Fruit fly (Drosophila melanogaster) whole organism, prepupa: ENCODE data around the gene p38b.

Experiments used
- CG10631 ChIP-seq: fragments of 200-800 bp; sonication (Bioruptor generic); optimal IDR thresholded peaks from 2 replicates; lab custom pipeline; 2016; ENCODE audit warnings: missing biosample characterization, missing genetic modification characterization
- CG10669 ChIP-seq: fragments of 200-800 bp; sonication (Bioruptor generic); optimal IDR thresholded peaks from 3 replicates; lab custom pipeline; 2018; ENCODE audit warnings: missing biosample characterization, mild to moderate bottlenecking, missing genetic modification characterization, moderate library complexity
- CG11294 ChIP-seq: fragments of 200-800 bp; sonication (Bioruptor generic); IDR thresholded peaks from 2 replicates; pipeline ENCODE4 v1.3.6; 2022; ENCODE audit warnings: missing biosample characterization, missing genetic modification characterization
- CG11762 ChIP-seq: fragments of 200-800 bp; sonication (Bioruptor generic); optimal IDR thresholded peaks from 3 replicates; lab custom pipeline; 2016; ENCODE audit warnings: missing biosample characterization, missing genetic modification characterization; ENCODE audit not compliant: insufficient read depth
- CG11902 ChIP-seq: fragments of 200-800 bp; sonication (Bioruptor generic); optimal IDR thresholded peaks from 3 replicates; lab custom pipeline; 2016; ENCODE audit warnings: missing biosample characterization, missing genetic modification characterization
- CG1621 ChIP-seq: fragments of 200-800 bp; sonication (Bioruptor generic); optimal IDR thresholded peaks from 3 replicates; lab custom pipeline; 2018; ENCODE audit warnings: missing biosample characterization, mild to moderate bottlenecking, missing genetic modification characterization
- CG3032 ChIP-seq: fragments of 200-800 bp; optimal IDR thresholded peaks from 2 replicates; lab custom pipeline; 2019; ENCODE audit warnings: missing biosample characterization, mild to moderate bottlenecking, missing genetic modification characterization, moderate library complexity
- CG31627 ChIP-seq: fragments of 200-800 bp; sonication (Bioruptor generic); optimal IDR thresholded peaks from 3 replicates; lab custom pipeline; 2016; ENCODE audit warnings: missing biosample characterization, missing genetic modification characterization
- CG3919 ChIP-seq: fragments of 200-800 bp; sonication (Bioruptor generic); optimal IDR thresholded peaks from 3 replicates; lab custom pipeline; 2016; ENCODE audit warnings: missing biosample characterization, missing genetic modification characterization
- CG6163 ChIP-seq: fragments of 200-800 bp; sonication (Bioruptor generic); IDR thresholded peaks from 3 replicates; pipeline ENCODE4 v1.3.6; 2022; ENCODE audit warnings: missing biosample characterization, missing genetic modification characterization
- CG6792 ChIP-seq: fragments of 200-800 bp; sonication (Bioruptor generic); optimal IDR thresholded peaks from 3 replicates; lab custom pipeline; 2016; ENCODE audit warnings: missing biosample characterization, missing genetic modification characterization
- CG6808 ChIP-seq: fragments of 200-800 bp; sonication (Bioruptor generic); optimal IDR thresholded peaks from 3 replicates; lab custom pipeline; 2017; ENCODE audit warnings: missing biosample characterization, missing genetic modification characterization, mild to moderate bottlenecking, moderate library complexity, missing genetic modification reagents
- CG6854 ChIP-seq: fragments of 200-800 bp; sonication (Bioruptor generic); optimal IDR thresholded peaks from 2 replicates; lab custom pipeline; 2017; ENCODE audit warnings: missing biosample characterization, mild to moderate bottlenecking, missing genetic modification characterization
- CG8319 ChIP-seq: fragments of 200-800 bp; sonication (Bioruptor generic); optimal IDR thresholded peaks from 3 replicates; lab custom pipeline; 2016; ENCODE audit warnings: missing biosample characterization, missing genetic modification characterization
- CG8632 ChIP-seq: fragments of 200-800 bp; sonication (Bioruptor generic); optimal IDR thresholded peaks from 3 replicates; lab custom pipeline; 2016; ENCODE audit warnings: missing biosample characterization, missing genetic modification characterization
- CG9139 ChIP-seq: fragments of 200-800 bp; sonication (Bioruptor generic); optimal IDR thresholded peaks from 3 replicates; lab custom pipeline; 2017; ENCODE audit warnings: missing biosample characterization, mild to moderate bottlenecking, missing genetic modification characterization
- Eip78C ChIP-seq: fragments of 200-800 bp; sonication (Bioruptor generic); peaks from one replicate; lab custom pipeline; 2016; ENCODE audit warnings: missing biosample characterization, missing genetic modification characterization
- Eip93F ChIP-seq: fragments of 200-800 bp; sonication (Bioruptor generic); optimal IDR thresholded peaks from 2 replicates; lab custom pipeline; 2016; ENCODE audit warnings: missing biosample characterization, mild to moderate bottlenecking, missing genetic modification characterization
- Ets21C ChIP-seq: fragments of 200-800 bp; sonication (Bioruptor generic); optimal IDR thresholded peaks from 3 replicates; lab custom pipeline; 2016; ENCODE audit warnings: missing biosample characterization, missing genetic modification characterization
- Hr39 ChIP-seq: fragments of 200-800 bp; sonication (Bioruptor generic); optimal IDR thresholded peaks from 2 replicates; lab custom pipeline; 2016; ENCODE audit warnings: missing biosample characterization, missing genetic modification characterization
- Lpt ChIP-seq: fragments of 200-800 bp; sonication (Bioruptor generic); optimal IDR thresholded peaks from 3 replicates; lab custom pipeline; 2016; ENCODE audit warnings: missing biosample characterization, missing genetic modification characterization
- Met ChIP-seq: fragments of 200-800 bp; sonication (Bioruptor generic); optimal IDR thresholded peaks from 3 replicates; lab custom pipeline; 2016; ENCODE audit warnings: missing biosample characterization, missing genetic modification characterization
- OdsH ChIP-seq: fragments of 200-800 bp; sonication (Bioruptor generic); optimal IDR thresholded peaks from 3 replicates; lab custom pipeline; 2016; ENCODE audit warnings: missing biosample characterization, missing genetic modification characterization
- achi ChIP-seq: fragments of 200-800 bp; sonication (Bioruptor generic); optimal IDR thresholded peaks from 3 replicates; lab custom pipeline; 2016; ENCODE audit warnings: missing biosample characterization, missing genetic modification characterization
- cyc ChIP-seq: fragments of 200-800 bp; sonication (Bioruptor generic); optimal IDR thresholded peaks from 3 replicates; lab custom pipeline; 2016; ENCODE audit warnings: missing biosample characterization, missing genetic modification characterization
- dac ChIP-seq: fragments of 200-800 bp; sonication (Bioruptor generic); optimal IDR thresholded peaks from 2 replicates; lab custom pipeline; 2017; ENCODE audit warnings: missing biosample characterization, mild to moderate bottlenecking, missing genetic modification characterization
- esn ChIP-seq: fragments of 200-800 bp; sonication (Bioruptor generic); optimal IDR thresholded peaks from 2 replicates; lab custom pipeline; 2016; ENCODE audit warnings: missing biosample characterization, mild to moderate bottlenecking, missing genetic modification characterization, moderate library complexity
- fkh ChIP-seq: fragments of 200-800 bp; sonication (Bioruptor generic); optimal IDR thresholded peaks from 3 replicates; lab custom pipeline; 2017; ENCODE audit warnings: missing biosample characterization, mild to moderate bottlenecking, missing genetic modification characterization, moderate library complexity
- net ChIP-seq: fragments of 200-800 bp; sonication (Bioruptor generic); optimal IDR thresholded peaks from 3 replicates; lab custom pipeline; 2016; ENCODE audit warnings: missing biosample characterization, missing genetic modification characterization
- pdm3 ChIP-seq: fragments of 200-800 bp; sonication (Bioruptor generic); optimal IDR thresholded peaks from 3 replicates; lab custom pipeline; 2016; ENCODE audit warnings: missing biosample characterization, missing genetic modification characterization
- salr ChIP-seq, 2 experiments: fragments of 200-800 bp; sonication (Bioruptor generic); optimal IDR thresholded peaks; 3 replicates each; lab custom pipeline; 2016 to 2018; ENCODE audit warnings: missing biosample characterization in 2 of 2, missing genetic modification characterization in 2 of 2, mild to moderate bottlenecking in 1 of 2
- spab ChIP-seq: fragments of 200-800 bp; sonication (Bioruptor generic); optimal IDR thresholded peaks from 2 replicates; lab custom pipeline; 2017; ENCODE audit warnings: missing biosample characterization, mild to moderate bottlenecking, missing genetic modification characterization, missing genetic modification reagents
- svp ChIP-seq: fragments of 200-800 bp; sonication (Bioruptor generic); peaks from one replicate; lab custom pipeline; 2016; ENCODE audit warnings: missing biosample characterization, missing genetic modification characterization
- topi ChIP-seq: fragments of 200-800 bp; sonication (Bioruptor generic); optimal IDR thresholded peaks from 3 replicates; lab custom pipeline; 2016; ENCODE audit warnings: missing biosample characterization, missing genetic modification characterization
- vri ChIP-seq: fragments of 200-800 bp; sonication (Bioruptor generic); optimal IDR thresholded peaks from 3 replicates; lab custom pipeline; 2016; ENCODE audit warnings: missing biosample characterization, mild to moderate bottlenecking, missing genetic modification characterization

Gene p38b

dm6 chr2L:13804561-13805067 is 24.1 kb downstream of the p38b start (continued):
- no peak for TF ChIP-seq Met (GFP tag; lab: Kevin White, UChicago)
- TF ChIP-seq CG9139 (GFP tag; lab: Kevin White, UChicago) = peak; percentile 24
- TF ChIP-seq cyc (GFP tag; lab: Kevin White, UChicago) = no peak
- peak; percentile 7 for TF ChIP-seq Lpt
- TF ChIP-seq Ets21C (GFP tag; lab: Kevin White, UChicago) = no peak
- TF ChIP-seq CG10631 (GFP tag; lab: Kevin White, UChicago) = no peak
- TF ChIP-seq vri (GFP tag; lab: Kevin White, UChicago) = peak; percentile 6
- no peak for TF ChIP-seq CG3032 (tag; lab: Kevin White, UChicago)
- TF ChIP-seq net (GFP tag; lab: Kevin White, UChicago) = no peak
- TF ChIP-seq CG31627 (GFP tag; lab: Kevin White, UChicago) = no peak
- no peak for TF ChIP-seq CG6792 (GFP tag; lab: Kevin White, UChicago)
- peak; percentile 13 for TF ChIP-seq CG10669 (GFP tag; lab: Kevin White, UChicago)
- no peak for TF ChIP-seq CG11762
- TF ChIP-seq salr (GFP tag; optimal IDR thresholded peaks at IDR 0.05; lab: Kevin White, UChicago) = no peak
- TF ChIP-seq esn (GFP tag; lab: Kevin White, UChicago) = peak; percentile 15
- TF ChIP-seq fkh = no peak
- TF ChIP-seq Hr39 (GFP tag; lab: Kevin White, UChicago) = no peak
- no peak for TF ChIP-seq dac (GFP tag; lab: Kevin White, UChicago)
- TF ChIP-seq, all 60 proteins: peak for 13

dm6 chr2L:13805170-13805569 is 24.7 kb downstream of the p38b start:
- TF ChIP-seq CG8319 (GFP tag; lab: Kevin White, UChicago) = no peak
- peak; percentile 94 for TF ChIP-seq svp (GFP tag; lab: Kevin White, UChicago)

dm6 chr2L:13807097-13807496 is 26.6 kb downstream of the p38b start:
- peak; percentile 2 for TF ChIP-seq topi
- no peak for TF ChIP-seq spab
- no peak for TF ChIP-seq CG6792 (GFP tag; lab: Kevin White, UChicago)
- no peak for TF ChIP-seq CG6854
- peak; percentile 60 for TF ChIP-seq fkh
- peak; percentile 42 for TF ChIP-seq Eip78C (GFP tag; lab: Kevin White, UChicago)
- TF ChIP-seq CG6163 = no peak
- TF ChIP-seq esn (GFP tag; lab: Kevin White, UChicago) = no peak
- TF ChIP-seq CG11294 = no peak
- TF ChIP-seq, all 60 proteins: peak for 3

- peak; percentile 40 for TF ChIP-seq esn (GFP tag; lab: Kevin White, UChicago)
- no peak for TF ChIP-seq OdsH (GFP tag; lab: Kevin White, UChicago)
- TF ChIP-seq Eip93F = no peak
- no peak for TF ChIP-seq CG3919 (GFP tag; lab: Kevin White, UChicago)
- TF ChIP-seq CG6854 = no peak
- peak; percentile 64 for TF ChIP-seq Eip78C (GFP tag; lab: Kevin White, UChicago)
- peak; percentile 39 for TF ChIP-seq fkh
- TF ChIP-seq CG11902 (GFP tag; lab: Kevin White, UChicago) = no peak
- no peak for TF ChIP-seq CG6792 (GFP tag; lab: Kevin White, UChicago)
- TF ChIP-seq CG1621 (tag; lab: Kevin White, UChicago) = no peak
- TF ChIP-seq CG6808 (GFP tag; lab: Kevin White, UChicago) = no peak
- no peak for TF ChIP-seq CG8632
- TF ChIP-seq achi (GFP tag; lab: Kevin White, UChicago) = no peak
- no peak for TF ChIP-seq CG6163
Observed at dm6 chr2L:13807959-13808358, 27.5 kb downstream of the p38b start.

DNA sequence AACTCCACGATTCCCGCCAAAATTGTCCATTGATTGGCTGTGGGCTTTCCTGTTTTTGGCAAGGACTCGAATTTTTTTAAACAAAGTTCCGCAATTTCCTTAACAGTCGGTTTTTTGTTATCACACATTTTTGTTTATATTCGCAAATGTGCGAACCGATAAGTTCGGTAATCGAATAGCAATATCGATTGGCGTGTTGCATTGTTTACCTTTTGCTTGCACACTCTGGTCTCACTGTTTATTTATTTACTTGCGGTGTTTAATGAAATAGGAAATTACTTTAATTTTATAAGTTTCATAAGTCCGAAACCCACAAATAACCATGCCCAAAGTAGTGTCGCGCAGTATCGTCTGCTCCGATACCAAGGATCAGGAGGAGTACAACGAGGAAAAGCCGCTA is 30.8 kb downstream of the p38b start, which contains the start of the genes Adat1 and CG16865:
Gene Adat1 (minus strand): TSS at position 152 of the 400 bp plus-strand sequence.
Gene CG16865 (plus strand): TSS at position 200 of the 400 bp plus-strand sequence.
- peak; percentile 100 for TF ChIP-seq fkh
- no peak for TF ChIP-seq CG3919 (GFP tag; lab: Kevin White, UChicago)
- TF ChIP-seq pdm3 (GFP tag; lab: Kevin White, UChicago) = no peak
